Fruit fly (Drosophila melanogaster) whole organism, prepupa: ENCODE results near the gene CG9396.

Experiments used
- Blimp-1 ChIP-seq: fragments of 200-800 bp; sonication (Bioruptor generic); optimal IDR thresholded peaks from 3 replicates; lab custom pipeline; 2017; ENCODE audit warnings: missing biosample characterization, missing genetic modification characterization, mild to moderate bottlenecking, moderate library complexity, missing genetic modification reagents
- CG10631 ChIP-seq: fragments of 200-800 bp; sonication (Bioruptor generic); optimal IDR thresholded peaks from 2 replicates; lab custom pipeline; 2016; ENCODE audit warnings: missing biosample characterization, missing genetic modification characterization
- CG10669 ChIP-seq: fragments of 200-800 bp; sonication (Bioruptor generic); optimal IDR thresholded peaks from 3 replicates; lab custom pipeline; 2018; ENCODE audit warnings: missing biosample characterization, mild to moderate bottlenecking, missing genetic modification characterization, moderate library complexity
- CG11294 ChIP-seq: fragments of 200-800 bp; sonication (Bioruptor generic); IDR thresholded peaks from 2 replicates; pipeline ENCODE4 v1.3.6; 2022; ENCODE audit warnings: missing biosample characterization, missing genetic modification characterization
- CG11762 ChIP-seq: fragments of 200-800 bp; sonication (Bioruptor generic); optimal IDR thresholded peaks from 3 replicates; lab custom pipeline; 2016; ENCODE audit warnings: missing biosample characterization, missing genetic modification characterization; ENCODE audit not compliant: insufficient read depth
- CG11902 ChIP-seq: fragments of 200-800 bp; sonication (Bioruptor generic); optimal IDR thresholded peaks from 3 replicates; lab custom pipeline; 2016; ENCODE audit warnings: missing biosample characterization, missing genetic modification characterization
- CG16779 ChIP-seq: fragments of 200-800 bp; sonication (Bioruptor generic); optimal IDR thresholded peaks from 3 replicates; lab custom pipeline; 2017; ENCODE audit warnings: missing biosample characterization, mild to moderate bottlenecking, missing genetic modification characterization
- CG3032 ChIP-seq: fragments of 200-800 bp; optimal IDR thresholded peaks from 2 replicates; lab custom pipeline; 2019; ENCODE audit warnings: missing biosample characterization, mild to moderate bottlenecking, missing genetic modification characterization, moderate library complexity
- CG31627 ChIP-seq: fragments of 200-800 bp; sonication (Bioruptor generic); optimal IDR thresholded peaks from 3 replicates; lab custom pipeline; 2016; ENCODE audit warnings: missing biosample characterization, missing genetic modification characterization
- CG34406 ChIP-seq: fragments of 200-800 bp; sonication (Bioruptor generic); optimal IDR thresholded peaks from 3 replicates; lab custom pipeline; 2016; ENCODE audit warnings: missing biosample characterization, missing genetic modification characterization
- CG3919 ChIP-seq: fragments of 200-800 bp; sonication (Bioruptor generic); optimal IDR thresholded peaks from 3 replicates; lab custom pipeline; 2016; ENCODE audit warnings: missing biosample characterization, missing genetic modification characterization
- CG4318 ChIP-seq: fragments of 200-800 bp; sonication (Bioruptor generic); optimal IDR thresholded peaks from 3 replicates; lab custom pipeline; 2017; ENCODE audit warnings: missing biosample characterization, mild to moderate bottlenecking, missing genetic modification characterization
- CG6163 ChIP-seq: fragments of 200-800 bp; sonication (Bioruptor generic); IDR thresholded peaks from 3 replicates; pipeline ENCODE4 v1.3.6; 2022; ENCODE audit warnings: missing biosample characterization, missing genetic modification characterization
- CG6792 ChIP-seq: fragments of 200-800 bp; sonication (Bioruptor generic); optimal IDR thresholded peaks from 3 replicates; lab custom pipeline; 2016; ENCODE audit warnings: missing biosample characterization, missing genetic modification characterization
- CG6854 ChIP-seq: fragments of 200-800 bp; sonication (Bioruptor generic); optimal IDR thresholded peaks from 2 replicates; lab custom pipeline; 2017; ENCODE audit warnings: missing biosample characterization, mild to moderate bottlenecking, missing genetic modification characterization
- CG7368 ChIP-seq: fragments of 200-800 bp; sonication (Bioruptor generic); optimal IDR thresholded peaks from 3 replicates; lab custom pipeline; 2016; ENCODE audit warnings: missing biosample characterization, missing genetic modification characterization
- CG8119 ChIP-seq: fragments of 200-800 bp; sonication (Bioruptor generic); IDR thresholded peaks from 3 replicates; pipeline ENCODE4 v1.3.6; 2022; ENCODE audit warnings: missing biosample characterization, missing genetic modification characterization
- CG8319 ChIP-seq: fragments of 200-800 bp; sonication (Bioruptor generic); optimal IDR thresholded peaks from 3 replicates; lab custom pipeline; 2016; ENCODE audit warnings: missing biosample characterization, missing genetic modification characterization
- CG9139 ChIP-seq: fragments of 200-800 bp; sonication (Bioruptor generic); optimal IDR thresholded peaks from 3 replicates; lab custom pipeline; 2017; ENCODE audit warnings: missing biosample characterization, mild to moderate bottlenecking, missing genetic modification characterization
- Eip78C ChIP-seq: fragments of 200-800 bp; sonication (Bioruptor generic); peaks from one replicate; lab custom pipeline; 2016; ENCODE audit warnings: missing biosample characterization, missing genetic modification characterization
- Eip93F ChIP-seq: fragments of 200-800 bp; sonication (Bioruptor generic); optimal IDR thresholded peaks from 2 replicates; lab custom pipeline; 2016; ENCODE audit warnings: missing biosample characterization, mild to moderate bottlenecking, missing genetic modification characterization
- Ets21C ChIP-seq: fragments of 200-800 bp; sonication (Bioruptor generic); optimal IDR thresholded peaks from 3 replicates; lab custom pipeline; 2016; ENCODE audit warnings: missing biosample characterization, missing genetic modification characterization
- Hr39 ChIP-seq: fragments of 200-800 bp; sonication (Bioruptor generic); optimal IDR thresholded peaks from 2 replicates; lab custom pipeline; 2016; ENCODE audit warnings: missing biosample characterization, missing genetic modification characterization
- OdsH ChIP-seq: fragments of 200-800 bp; sonication (Bioruptor generic); optimal IDR thresholded peaks from 3 replicates; lab custom pipeline; 2016; ENCODE audit warnings: missing biosample characterization, missing genetic modification characterization
- Smox ChIP-seq: fragments of 200-800 bp; sonication (Bioruptor generic); optimal IDR thresholded peaks from 3 replicates; lab custom pipeline; 2016; ENCODE audit warnings: missing biosample characterization, missing genetic modification characterization
- Sox102F ChIP-seq: fragments of 200-800 bp; sonication (Bioruptor generic); optimal IDR thresholded peaks from 2 replicates; lab custom pipeline; 2016; ENCODE audit warnings: missing biosample characterization, mild to moderate bottlenecking, missing genetic modification characterization
- Sox14 ChIP-seq: fragments of 200-800 bp; sonication (Bioruptor generic); optimal IDR thresholded peaks from 3 replicates; lab custom pipeline; 2016; ENCODE audit warnings: missing biosample characterization, missing genetic modification characterization
- acj6 ChIP-seq: fragments of 200-800 bp; sonication (Bioruptor generic); optimal IDR thresholded peaks from 3 replicates; lab custom pipeline; 2016; ENCODE audit warnings: missing biosample characterization, missing genetic modification characterization
- cyc ChIP-seq: fragments of 200-800 bp; sonication (Bioruptor generic); optimal IDR thresholded peaks from 3 replicates; lab custom pipeline; 2016; ENCODE audit warnings: missing biosample characterization, missing genetic modification characterization
- dac ChIP-seq: fragments of 200-800 bp; sonication (Bioruptor generic); optimal IDR thresholded peaks from 2 replicates; lab custom pipeline; 2017; ENCODE audit warnings: missing biosample characterization, mild to moderate bottlenecking, missing genetic modification characterization
- dsx ChIP-seq: fragments of 200-800 bp; optimal IDR thresholded peaks from 3 replicates; lab custom pipeline; 2019; ENCODE audit warnings: missing biosample characterization, mild to moderate bottlenecking, missing genetic modification characterization, moderate library complexity; ENCODE audit not compliant: poor library complexity, severe bottlenecking
- eg ChIP-seq: fragments of 200-800 bp; sonication (Bioruptor generic); IDR thresholded peaks from 3 replicates; pipeline ENCODE4 v1.3.6; 2022; ENCODE audit warnings: missing biosample characterization, missing genetic modification characterization
- fd59A ChIP-seq: fragments of 200-800 bp; sonication (Bioruptor generic); optimal IDR thresholded peaks from 2 replicates; lab custom pipeline; 2017; ENCODE audit warnings: missing biosample characterization, mild to moderate bottlenecking, missing genetic modification characterization, missing genetic modification reagents
- fkh ChIP-seq: fragments of 200-800 bp; sonication (Bioruptor generic); optimal IDR thresholded peaks from 3 replicates; lab custom pipeline; 2017; ENCODE audit warnings: missing biosample characterization, mild to moderate bottlenecking, missing genetic modification characterization, moderate library complexity
- lz ChIP-seq: fragments of 200-800 bp; sonication (Bioruptor generic); optimal IDR thresholded peaks from 3 replicates; lab custom pipeline; 2016; ENCODE audit warnings: missing biosample characterization, missing genetic modification characterization
- net ChIP-seq: fragments of 200-800 bp; sonication (Bioruptor generic); optimal IDR thresholded peaks from 3 replicates; lab custom pipeline; 2016; ENCODE audit warnings: missing biosample characterization, missing genetic modification characterization
- pdm3 ChIP-seq: fragments of 200-800 bp; sonication (Bioruptor generic); optimal IDR thresholded peaks from 3 replicates; lab custom pipeline; 2016; ENCODE audit warnings: missing biosample characterization, missing genetic modification characterization
- salr ChIP-seq, 2 experiments: fragments of 200-800 bp; sonication (Bioruptor generic); optimal IDR thresholded peaks; 3 replicates each; lab custom pipeline; 2016 to 2018; ENCODE audit warnings: missing biosample characterization in 2 of 2, missing genetic modification characterization in 2 of 2, mild to moderate bottlenecking in 1 of 2
- spab ChIP-seq: fragments of 200-800 bp; sonication (Bioruptor generic); optimal IDR thresholded peaks from 2 replicates; lab custom pipeline; 2017; ENCODE audit warnings: missing biosample characterization, mild to moderate bottlenecking, missing genetic modification characterization, missing genetic modification reagents
- ss ChIP-seq, 2 experiments: fragments of 200-800 bp; sonication (Bioruptor generic); optimal IDR thresholded peaks; 2 replicates in 1 of 2; 3 replicates in 1 of 2; lab custom pipeline; 2017 to 2018; ENCODE audit warnings: mild to moderate bottlenecking in 2 of 2, missing biosample characterization in 2 of 2, missing genetic modification characterization in 2 of 2, moderate library complexity in 1 of 2
- svp ChIP-seq: fragments of 200-800 bp; sonication (Bioruptor generic); peaks from one replicate; lab custom pipeline; 2016; ENCODE audit warnings: missing biosample characterization, missing genetic modification characterization
- topi ChIP-seq: fragments of 200-800 bp; sonication (Bioruptor generic); optimal IDR thresholded peaks from 3 replicates; lab custom pipeline; 2016; ENCODE audit warnings: missing biosample characterization, missing genetic modification characterization
- vri ChIP-seq: fragments of 200-800 bp; sonication (Bioruptor generic); optimal IDR thresholded peaks from 3 replicates; lab custom pipeline; 2016; ENCODE audit warnings: missing biosample characterization, mild to moderate bottlenecking, missing genetic modification characterization

The CG9396 gene

DNA sequence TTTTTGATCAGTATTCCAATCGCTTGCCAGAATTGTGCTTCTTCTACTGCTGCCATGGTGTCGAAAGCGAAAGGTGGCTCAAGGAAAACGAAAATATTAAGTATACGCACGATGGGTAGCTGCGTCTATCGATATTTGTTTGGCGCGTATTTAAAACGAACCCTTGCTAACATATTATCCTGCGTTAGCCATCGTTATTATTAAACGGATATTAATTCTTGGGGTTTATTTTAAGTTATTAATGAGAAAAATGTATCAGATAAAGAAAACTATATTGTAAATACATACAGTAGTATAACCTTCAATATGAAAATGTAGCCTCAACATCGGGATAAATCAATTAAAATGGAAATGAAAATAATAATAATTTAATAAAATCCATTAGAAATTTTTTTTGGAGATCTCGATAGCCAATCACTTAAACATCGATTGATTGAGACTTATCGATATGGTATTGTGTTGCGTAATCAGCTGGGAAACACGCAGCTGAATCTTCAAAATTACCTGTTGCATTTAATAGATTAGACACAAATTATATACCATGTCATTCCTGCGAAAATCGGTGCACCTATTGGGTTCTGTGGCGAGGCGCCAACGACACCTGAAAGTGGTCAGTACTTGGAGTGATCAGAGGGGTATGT, 16.0 kb downstream of the CG9396 start, which contains the start of the genes CG9386 and BckdhA (continued):
- TF ChIP-seq Smox (GFP tag; lab: Kevin White, UChicago) (no peak), CG16779 (tag; lab: Kevin White, UChicago) (no peak), eg (GFP tag; lab: Robert Waterston, UW) (peak; percentile 22; the same call in 1 of the 3 replicates), CG3032 (tag; lab: Kevin White, UChicago) (peak; percentile 27), spab (GFP tag; lab: Kevin White, UChicago) (no peak), CG9139 (GFP tag; lab: Kevin White, UChicago) (no peak), net (no peak), ss (GFP tag; optimal IDR thresholded peaks at IDR 0.05; lab: Kevin White, UChicago) (no peak), CG11902 (GFP tag; lab: Kevin White, UChicago) (no peak), Eip78C (GFP tag; lab: Kevin White, UChicago) (peak; percentile 84), CG10669 (GFP tag; lab: Kevin White, UChicago) (no peak), CG6792 (peak; percentile 36), CG11762 (GFP tag; lab: Kevin White, UChicago) (no peak)

DNA sequence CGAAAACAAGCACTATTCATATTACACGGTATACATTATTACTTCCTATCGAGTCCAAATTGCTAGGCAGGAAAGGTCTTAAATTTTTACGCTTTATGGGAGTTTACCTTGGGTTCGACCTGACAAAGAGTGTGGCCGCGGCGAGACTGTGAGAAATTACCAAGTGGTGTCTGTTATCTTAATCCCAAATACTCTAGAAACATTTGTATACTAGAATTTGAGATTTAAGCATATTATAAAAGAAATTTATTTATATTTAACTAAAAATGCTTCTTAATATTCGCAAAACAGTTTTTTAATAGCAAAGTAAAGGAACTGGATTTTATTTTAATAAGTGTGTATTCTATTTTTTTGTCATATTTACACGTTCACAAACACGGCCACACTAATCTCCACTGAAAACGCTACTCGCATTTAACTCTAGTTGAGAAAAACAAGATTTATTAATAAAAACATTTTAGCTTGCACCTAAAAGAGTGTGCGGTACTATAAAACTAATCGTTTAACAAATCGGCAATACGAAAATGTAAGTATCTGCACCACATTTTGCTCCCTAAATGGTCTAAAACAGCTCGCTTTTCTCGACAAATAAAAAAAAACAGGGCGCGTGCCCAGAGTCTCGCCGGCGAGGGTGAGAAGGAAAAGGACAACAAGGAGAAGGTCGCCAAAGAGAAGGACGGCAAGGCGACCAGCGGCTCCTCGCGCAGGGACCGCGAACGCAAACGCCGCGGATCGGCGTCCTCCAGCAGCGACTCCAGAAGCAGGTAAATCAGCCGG, 19.6 kb downstream of the CG9396 start, which contains the start of the genes mura and RnpS1:
mura (minus strand) TSS at position 148 of the 777 bp plus-strand sequence.
RnpS1 (plus strand) TSS at position 376 of the 777 bp plus-strand sequence.
- TF ChIP-seq vri (GFP tag; lab: Kevin White, UChicago) = peak; percentile 42
- TF ChIP-seq Blimp-1 = no peak
- no peak for TF ChIP-seq CG9139 (GFP tag; lab: Kevin White, UChicago)
- TF ChIP-seq CG6163 = no peak
- no peak for TF ChIP-seq CG6792
- peak; percentile 6 for TF ChIP-seq Sox14
- TF ChIP-seq lz (GFP tag; lab: Kevin White, UChicago) = no peak
- TF ChIP-seq cyc = no peak
- no peak for TF ChIP-seq CG8119 (GFP tag; lab: Robert Waterston, UW)
- no peak for TF ChIP-seq fd59A (GFP tag; lab: Kevin White, UChicago)
- TF ChIP-seq ss (GFP tag; optimal IDR thresholded peaks at IDR 0.05; lab: Kevin White, UChicago) = no peak
- TF ChIP-seq CG6854 (GFP tag; lab: Kevin White, UChicago) = no peak
- no peak for TF ChIP-seq dsx (GFP tag; lab: Kevin White, UChicago)
- no peak for TF ChIP-seq CG11294
- no peak for TF ChIP-seq Sox102F (GFP tag; lab: Kevin White, UChicago)
- no peak for TF ChIP-seq Eip93F
- TF ChIP-seq CG10631 (GFP tag; lab: Kevin White, UChicago) = no peak
- peak; percentile 67 for TF ChIP-seq fkh

dm6 chr3R:9551013-9551658, 20.3 kb downstream of the CG9396 start:
- peak; percentile 74 for TF ChIP-seq CG3919 (GFP tag; lab: Kevin White, UChicago)
- no peak for TF ChIP-seq Smox (GFP tag; lab: Kevin White, UChicago)
- TF ChIP-seq net = peak; percentile 56
- no peak for TF ChIP-seq dac
- TF ChIP-seq OdsH (GFP tag; lab: Kevin White, UChicago) = peak; percentile 23
- TF ChIP-seq ss (GFP tag; optimal IDR thresholded peaks at IDR 0.05; lab: Kevin White, UChicago) = peak; percentile 80 to 82
- no peak for TF ChIP-seq CG31627 (GFP tag; lab: Kevin White, UChicago)
- peak; percentile 64 for TF ChIP-seq CG7368 (GFP tag; lab: Kevin White, UChicago)
- no peak for TF ChIP-seq Ets21C (GFP tag; lab: Kevin White, UChicago)
- TF ChIP-seq CG8319 (GFP tag; lab: Kevin White, UChicago) = no peak
- no peak for TF ChIP-seq pdm3 (GFP tag; lab: Kevin White, UChicago)
- no peak for TF ChIP-seq Eip93F
- peak; percentile 17 for TF ChIP-seq CG34406 (GFP tag; lab: Kevin White, UChicago)
- TF ChIP-seq acj6 (GFP tag; lab: Kevin White, UChicago) = peak; percentile 18
- TF ChIP-seq topi (GFP tag; lab: Kevin White, UChicago) = peak; percentile 23
- no peak for TF ChIP-seq spab (GFP tag; lab: Kevin White, UChicago)
- TF ChIP-seq dsx (GFP tag; lab: Kevin White, UChicago) = peak; percentile 51
- TF ChIP-seq CG8119 (GFP tag; lab: Robert Waterston, UW) = no peak
- peak; percentile 98 for TF ChIP-seq svp
- TF ChIP-seq Hr39 (GFP tag; lab: Kevin White, UChicago) = no peak
- no peak for TF ChIP-seq CG6163
- peak; percentile 45 to 49 for TF ChIP-seq salr (GFP tag; optimal IDR thresholded peaks at IDR 0.05; lab: Kevin White, UChicago)
- no peak for TF ChIP-seq CG4318 (GFP tag; lab: Kevin White, UChicago)
- TF ChIP-seq Sox102F (GFP tag; lab: Kevin White, UChicago) = peak; percentile 45
- TF ChIP-seq lz (GFP tag; lab: Kevin White, UChicago) = peak; percentile 26
- TF ChIP-seq Blimp-1 = peak; percentile 17
